Worm (Caenorhabditis elegans) whole organism, L4/young adult: ENCODE results near the gene D2023.1.

Experiments
- W03F9.2 ChIP-seq: fragments of 150-350 bp; optimal IDR thresholded peaks from 2 replicates; lab custom pipeline; 2014; ENCODE audit warnings: missing biosample characterization, missing genetic modification characterization
- dao-5 ChIP-seq: sonication (generic microtip); optimal IDR thresholded peaks from 2 replicates; lab custom pipeline; 2016; ENCODE audit warnings: missing genotype, missing genetic modification characterization, moderate library complexity, missing compliant biosample characterization
- him-1 ChIP-seq: sonication (generic microtip); optimal IDR thresholded peaks from 2 replicates; lab custom pipeline; 2016; ENCODE audit warnings: missing genotype, missing genetic modification reagents, missing genetic modification characterization, missing compliant biosample characterization

ce11 chrV:11762863-11763262 is 26.5 kb upstream of the D2023.1 start, which contains the start of gene T04F3.4:
- TF ChIP-seq W03F9.2 (tag; lab: Kevin White, UChicago): no peak
- TF ChIP-seq him-1 (tag; lab: Kevin White, UChicago): no peak
- no peak for TF ChIP-seq dao-5 (tag; lab: Kevin White, UChicago)
